Fruit fly (Drosophila melanogaster): ENCODE data around the gene CG6937.

Gene CG6937

dm6 chr3R:22631156-22631555, 46.6 kb downstream of the CG6937 start:
- TF ChIP-seq CTCF (optimal IDR thresholded peaks at IDR 0.05) (no peak), CG8478 (optimal IDR thresholded peaks at IDR 0.05) (no peak)

dm6 chr3R:22632181-22632580, 47.6 kb downstream of the CG6937 start:
- no peak for TF ChIP-seq CTCF (optimal IDR thresholded peaks at IDR 0.05)
- TF ChIP-seq CG8478 (optimal IDR thresholded peaks at IDR 0.05), result no peak

- TF ChIP-seq CG8478 (optimal IDR thresholded peaks at IDR 0.05), result no peak
- no peak for TF ChIP-seq CTCF (optimal IDR thresholded peaks at IDR 0.05)
These were observed 48.4 kb downstream of the CG6937 start for dm6 chr3R:22632980-22633379.

dm6 chr3R:22634549-22635410, 50.2 kb downstream of the CG6937 start:
- no peak for TF ChIP-seq CTCF (optimal IDR thresholded peaks at IDR 0.05)
- TF ChIP-seq CG8478 (optimal IDR thresholded peaks at IDR 0.05), result no peak
